Fruit fly (Drosophila melanogaster) whole organism, wandering third instar larva: ENCODE data around the gene Mgat3.

Experiments
- CG9705 ChIP-seq: fragments of 200-800 bp; sonication (Bioruptor generic); optimal IDR thresholded peaks from 2 replicates; lab custom pipeline; 2018; ENCODE audit warnings: missing biosample characterization, mild to moderate bottlenecking, missing genetic modification characterization
- Dif ChIP-seq: fragments of 200-275, 200-300 bp; sonication (Bioruptor generic); optimal IDR thresholded peaks from 2 replicates; lab custom pipeline; 2018; ENCODE audit warnings: missing biosample characterization, missing genetic modification characterization; ENCODE audit not compliant: partially characterized antibody
- Hnf4 ChIP-seq: fragments of 200-800 bp; sonication (Bioruptor generic); optimal IDR thresholded peaks from 2 replicates; lab custom pipeline; 2016; ENCODE audit warnings: missing biosample characterization, mild to moderate bottlenecking, missing genetic modification characterization
- OdsH ChIP-seq: fragments of 200-800 bp; sonication (Bioruptor generic); optimal IDR thresholded peaks from 2 replicates; lab custom pipeline; 2016; ENCODE audit warnings: missing biosample characterization, mild to moderate bottlenecking, missing genetic modification characterization
- Rel ChIP-seq, 2 experiments: fragments of 200-800 bp; sonication (Bioruptor generic) in 1 of 2; optimal IDR thresholded peaks; 2 replicates in 1 of 2; 3 replicates in 1 of 2; lab custom pipeline; 2016 to 2019; ENCODE audit warnings: mild to moderate bottlenecking in 2 of 2, missing biosample characterization in 2 of 2, missing genetic modification characterization in 2 of 2, moderate library complexity in 1 of 2
- fru ChIP-seq: fragments of 200-800 bp; sonication (Bioruptor generic); optimal IDR thresholded peaks from 3 replicates; lab custom pipeline; 2016; ENCODE audit warnings: missing biosample characterization, mild to moderate bottlenecking, missing genetic modification characterization
- lola ChIP-seq: fragments of >200 bp; optimal IDR thresholded peaks from 2 replicates; lab custom pipeline; 2017; ENCODE audit warnings: missing biosample characterization, missing genetic modification characterization
- psq ChIP-seq: fragments of 200-800 bp; sonication (Bioruptor generic); optimal IDR thresholded peaks from 3 replicates; lab custom pipeline; 2017; ENCODE audit warnings: missing biosample characterization, mild to moderate bottlenecking, missing genetic modification characterization, moderate library complexity
- usp ChIP-seq: fragments of >200 bp; optimal IDR thresholded peaks from 2 replicates; lab custom pipeline; 2017; ENCODE audit warnings: missing biosample characterization, missing genetic modification characterization

dm6 chr2L:13191052-13191678 is 8.8 kb upstream of the Mgat3 start:
- TF ChIP-seq Rel (GFP tag; optimal IDR thresholded peaks at IDR 0.05; lab: Kevin White, UChicago) (no peak), Rel (tag; optimal IDR thresholded peaks at IDR 0.05; lab: Kevin White, UChicago) (no peak), fru (no peak), psq (GFP tag; lab: Kevin White, UChicago) (no peak), Dif (no peak), OdsH (GFP tag; lab: Kevin White, UChicago) (no peak), Hnf4 (GFP tag; lab: Kevin White, UChicago) (no peak), usp (GFP tag; lab: Kevin White, UChicago) (no peak), CG9705 (GFP tag; lab: Kevin White, UChicago) (no peak), lola (GFP tag; lab: Kevin White, UChicago) (no peak)
